Worm (Caenorhabditis elegans) whole organism, L4/young adult: ENCODE results near the gene alh-1.

ENCODE experiments used
- W03F9.2 ChIP-seq: fragments of 150-350 bp; optimal IDR thresholded peaks from 2 replicates; lab custom pipeline; 2014; ENCODE audit warnings: missing biosample characterization, missing genetic modification characterization
- dao-5 ChIP-seq: sonication (generic microtip); optimal IDR thresholded peaks from 2 replicates; lab custom pipeline; 2016; ENCODE audit warnings: missing genotype, missing genetic modification characterization, moderate library complexity, missing compliant biosample characterization
- him-1 ChIP-seq: sonication (generic microtip); optimal IDR thresholded peaks from 2 replicates; lab custom pipeline; 2016; ENCODE audit warnings: missing genotype, missing genetic modification reagents, missing genetic modification characterization, missing compliant biosample characterization

- TF ChIP-seq him-1 (no peak), W03F9.2 (no peak), dao-5 (tag; lab: Kevin White, UChicago) (no peak)
Observed at ce11 chrIII:5112998-5113397, 35.4 kb downstream of the alh-1 start.
